Worm (Caenorhabditis elegans) whole organism, young adult: ENCODE results near the gene tsp-9.

Experiments
- K12H6.12 ChIP-seq: fragments of 200-800 bp; sonication (Bioruptor generic); optimal IDR thresholded peaks from 2 replicates; lab custom pipeline; 2018; ENCODE audit warnings: mild to moderate bottlenecking, missing genetic modification characterization, missing compliant biosample characterization
- Y67H2A.10 ChIP-seq: fragments of 200-800 bp; sonication (Bioruptor generic); conservative IDR thresholded peaks from 2 replicates; pipeline ENCODE4 v1.3.6; 2022; ENCODE audit warnings: missing genetic modification reagents, missing genetic modification characterization, missing compliant biosample characterization
- aptf-2 ChIP-seq: fragments of 200-800 bp; sonication (Bioruptor generic); conservative IDR thresholded peaks from 2 replicates; pipeline ENCODE4 v1.3.6; 2022; ENCODE audit warnings: missing genetic modification reagents, missing genetic modification characterization, missing compliant biosample characterization
- ceh-79 ChIP-seq: sonication (generic microtip); optimal IDR thresholded peaks from 2 replicates; lab custom pipeline; 2017; ENCODE audit warnings: mild to moderate bottlenecking, missing genetic modification characterization, missing compliant biosample characterization
- efl-1 ChIP-seq: fragments of 150-350 bp; optimal IDR thresholded peaks from 2 replicates; lab custom pipeline; 2014; ENCODE audit warnings: missing biosample characterization, missing genetic modification reagents, missing genetic modification characterization
- ets-4 ChIP-seq: fragments of 200-800 bp; sonication (Bioruptor generic); optimal IDR thresholded peaks from 2 replicates; lab custom pipeline; 2018; ENCODE audit warnings: mild to moderate bottlenecking, missing genetic modification characterization, missing compliant biosample characterization
- lin-35 ChIP-seq, 3 experiments: fragments of 150-350 bp in 2 of 3; sonication (generic microtip) in 1 of 3; optimal IDR thresholded peaks; 2 replicates each; lab custom pipeline; 2014 to 2018; ENCODE audit warnings: missing biosample characterization in 3 of 3, missing genetic modification characterization in 3 of 3, missing genetic modification reagents in 3 of 3
- lir-1 ChIP-seq: fragments of 200-800 bp; sonication (Bioruptor generic); conservative IDR thresholded peaks from 2 replicates; pipeline ENCODE4 v1.3.6; 2022; ENCODE audit warnings: missing genetic modification reagents, missing genetic modification characterization, missing compliant biosample characterization
- pha-4 ChIP-seq: fragments of 150-350 bp; sonication (generic microtip); optimal IDR thresholded peaks from 2 replicates; lab custom pipeline; 2014; ENCODE audit warnings: missing biosample characterization, missing genetic modification reagents, missing genetic modification characterization
- snpc-1.3 ChIP-seq: sonication (generic microtip); optimal IDR thresholded peaks from 2 replicates; lab custom pipeline; 2017; ENCODE audit warnings: missing genetic modification characterization, mild to moderate bottlenecking, missing compliant biosample characterization, antibody characterized with exemption, moderate library complexity, missing genotype, missing genetic modification reagents; ENCODE audit not compliant: insufficient read depth
- unc-130 ChIP-seq: sonication (generic microtip); optimal IDR thresholded peaks from 2 replicates; lab custom pipeline; 2016; ENCODE audit warnings: missing genetic modification reagents, missing genetic modification characterization, missing compliant biosample characterization
- ztf-25 ChIP-seq: fragments of 200-800 bp; sonication (Bioruptor generic); IDR thresholded peaks from 2 replicates; pipeline ENCODE4 v1.3.6; 2022; ENCODE audit warnings: missing genetic modification reagents, missing genetic modification characterization, missing compliant biosample characterization

DNA sequence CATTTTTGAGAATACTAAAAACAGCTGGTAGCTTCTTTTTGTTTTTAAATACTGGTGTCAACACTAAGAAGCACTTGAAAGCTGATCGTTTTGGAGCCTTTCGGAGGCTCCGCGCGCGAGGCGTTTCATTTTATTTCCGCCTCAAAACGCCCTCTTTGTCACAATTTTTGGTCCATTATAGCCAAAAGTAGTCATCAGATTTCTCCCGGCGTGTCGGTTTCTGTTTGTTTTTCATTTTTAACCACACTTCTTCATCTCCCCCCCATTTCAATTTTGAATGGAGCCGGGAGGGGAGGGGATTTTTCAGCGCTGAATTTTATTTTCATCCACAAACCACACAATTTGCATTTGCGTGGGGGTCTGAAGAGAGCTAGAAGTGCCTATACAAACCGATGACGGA, 3.9 kb downstream of the tsp-9 start, which contains the start of gene C25G6.4:
- no peak for TF ChIP-seq pha-4 (tag; lab: Kevin White, UChicago)
- TF ChIP-seq Y67H2A.10 (GFP tag; lab: Robert Waterston, UW) = no peak
- no peak for TF ChIP-seq efl-1 (GFP tag; lab: Kevin White, UChicago)
- TF ChIP-seq unc-130 (GFP tag; lab: Kevin White, UChicago) = no peak
- TF ChIP-seq snpc-1.3 (tag; lab: Kevin White, UChicago) = no peak
- TF ChIP-seq aptf-2 (GFP tag; lab: Robert Waterston, UW) = no peak
- TF ChIP-seq lin-35 (GFP tag; optimal IDR thresholded peaks at IDR 0.05; lab: Kevin White, UChicago) = no peak
- TF ChIP-seq lir-1 = no peak
- TF ChIP-seq ets-4 = no peak
- TF ChIP-seq ztf-25 (GFP tag; lab: Robert Waterston, UW) = no peak
- no peak for TF ChIP-seq K12H6.12 (tag; lab: Kevin White, UChicago)
- TF ChIP-seq ceh-79 (tag; lab: Kevin White, UChicago) = no peak
